Worm (Caenorhabditis elegans) whole organism, midembryonic: Measurements from ENCODE around the gene ZK688.9.

ENCODE experiments used
- cog-1 ChIP-seq: sonication (generic microtip); optimal IDR thresholded peaks from 2 replicates; lab custom pipeline; 2016; ENCODE audit warnings: missing genetic modification characterization, missing compliant biosample characterization
- flt-1 ChIP-seq: fragments of 200-800 bp; sonication (Bioruptor generic); IDR thresholded peaks from 2 replicates; pipeline ENCODE4 v1.3.6; 2022; ENCODE audit warnings: missing genetic modification characterization, missing compliant biosample characterization
- klf-2 ChIP-seq: fragments of 200-800 bp; sonication (Bioruptor generic); conservative IDR thresholded peaks from 2 replicates; pipeline ENCODE4 v1.3.6; 2022; ENCODE audit warnings: missing genetic modification reagents, missing genetic modification characterization, missing compliant biosample characterization
- med-1 ChIP-seq: sonication (generic microtip); optimal IDR thresholded peaks from 2 replicates; lab custom pipeline; 2017; ENCODE audit warnings: missing genetic modification characterization, mild to moderate bottlenecking, missing compliant biosample characterization, antibody characterized with exemption, missing genetic modification reagents; ENCODE audit not compliant: insufficient read depth
- ref-1 ChIP-seq: fragments of 200-800 bp; sonication (Bioruptor generic); conservative IDR thresholded peaks from 2 replicates; pipeline ENCODE4 v1.3.6; 2022; ENCODE audit warnings: missing genetic modification reagents, missing genetic modification characterization, missing compliant biosample characterization
- tab-1 ChIP-seq: fragments of 200-800 bp; sonication (Bioruptor generic); IDR thresholded peaks from 2 replicates; pipeline ENCODE4 v1.3.6; 2022; ENCODE audit warnings: missing genetic modification characterization, missing compliant biosample characterization
- ztf-23 ChIP-seq: fragments of 200-800 bp; sonication (Bioruptor generic); IDR thresholded peaks from 2 replicates; pipeline ENCODE4 v1.3.6; 2022; ENCODE audit warnings: missing genetic modification reagents, missing genetic modification characterization, missing compliant biosample characterization
- ztf-29 ChIP-seq: fragments of 200-800 bp; sonication (Bioruptor generic); IDR thresholded peaks from 2 replicates; pipeline ENCODE4 v1.3.6; 2022; ENCODE audit warnings: missing genetic modification reagents, missing genetic modification characterization, missing compliant biosample characterization

ce11 chrIII:7897733-7898132 lies 14.9 kb upstream of the ZK688.9 start:
- TF ChIP-seq tab-1 (GFP tag; lab: Robert Waterston, UW) = no peak
- no peak for TF ChIP-seq ref-1
- TF ChIP-seq ztf-23 = no peak
- no peak for TF ChIP-seq flt-1 (GFP tag; lab: Robert Waterston, UW)
- no peak for TF ChIP-seq cog-1
- no peak for TF ChIP-seq klf-2
- TF ChIP-seq ztf-29 (GFP tag; lab: Robert Waterston, UW) = no peak
- no peak for TF ChIP-seq med-1 (GFP tag; lab: Kevin White, UChicago)
